Fruit fly (Drosophila melanogaster): Measurements from ENCODE around the gene cad.

Gene cad

dm6 chr2L:20759809-20760485, 10.6 kb upstream of the cad start (continued):
- TF ChIP-seq H15 (GFP tag; IDR thresholded peaks at IDR 0.05) (0 out of 3 replicates have a peak, but pooled peaks have one; percentile 28), CTCF (GFP tag; optimal IDR thresholded peaks at IDR 0.05) (no peak), CG17361 (GFP tag; IDR thresholded peaks at IDR 0.05) (0 out of 3 replicates have a peak, but pooled peaks have one; percentile 9), amos (GFP tag; IDR thresholded peaks at IDR 0.05; ENCODE audit: partially characterized antibody) (no peak), sna (GFP tag; IDR thresholded peaks at IDR 0.05; ENCODE audit: partially characterized antibody) (no peak), al (GFP tag; IDR thresholded peaks at IDR 0.05) (0 out of 2 replicates have a peak, but pooled peaks have one; percentile 23), bigmax (GFP tag; optimal IDR thresholded peaks at IDR 0.05) (no peak), CHES-1-like (GFP tag; optimal IDR thresholded peaks at IDR 0.05) (no peak), chinmo (GFP tag; IDR thresholded peaks at IDR 0.05; ENCODE audit: partially characterized antibody) (no peak), yki (optimal IDR thresholded peaks at IDR 0.05) (no peak), CG8924 (tag; optimal IDR thresholded peaks at IDR 0.05) (peak; percentile 61), CG12659 (GFP tag; optimal IDR thresholded peaks at IDR 0.05) (peak; percentile 21), CG12155 (GFP tag; optimal IDR thresholded peaks at IDR 0.05) (no peak), Mes4 (GFP tag; optimal IDR thresholded peaks at IDR 0.05) (no peak), CG30020 (tag; optimal IDR thresholded peaks at IDR 0.05) (peak; percentile 13), CG8944 (GFP tag; optimal IDR thresholded peaks at IDR 0.05) (no peak), Asciz (GFP tag; optimal IDR thresholded peaks at IDR 0.05) (peak; percentile 39), Elba2 (GFP tag; optimal IDR thresholded peaks at IDR 0.05) (no peak), CG4617 (GFP tag; optimal IDR thresholded peaks at IDR 0.05; ENCODE audit: borderline replicate concordance) (no peak), Hr78 (GFP tag; optimal IDR thresholded peaks at IDR 0.05) (no peak), CG2116 (GFP tag; optimal IDR thresholded peaks at IDR 0.05) (no peak), Myb (GFP tag; optimal IDR thresholded peaks at IDR 0.05) (no peak), gcm2 (GFP tag; optimal IDR thresholded peaks at IDR 0.05) (no peak), Nf-YB (GFP tag; optimal IDR thresholded peaks at IDR 0.05) (peak; percentile 27), Aef1 (GFP tag; IDR thresholded peaks at IDR 0.05) (peak; percentile 31; the same call in 1 of the 3 replicates), CG2678 (tag; optimal IDR thresholded peaks at IDR 0.05) (peak; percentile 76), CG9609 (GFP tag; optimal IDR thresholded peaks at IDR 0.05) (no peak), ase (GFP tag; IDR thresholded peaks at IDR 0.05) (0 out of 3 replicates have a peak, but pooled peaks have one; percentile 50), CG16813 (GFP tag; IDR thresholded peaks at IDR 0.05; ENCODE audit: partially characterized antibody) (no peak), CG6254 (GFP tag; optimal IDR thresholded peaks at IDR 0.05) (peak; percentile 12), Nf-YA (GFP tag; IDR thresholded peaks at IDR 0.05) (no peak), toy (GFP tag; IDR thresholded peaks at IDR 0.05) (no peak), fd102C (GFP tag; optimal IDR thresholded peaks at IDR 0.05) (no peak), run (tag; optimal IDR thresholded peaks at IDR 0.05) (no peak), CG8290 (GFP tag; optimal IDR thresholded peaks at IDR 0.05) (no peak), CG8290 (tag; optimal IDR thresholded peaks at IDR 0.05) (no peak), CG7357 (GFP tag; IDR thresholded peaks at IDR 0.05) (no peak), br (optimal IDR thresholded peaks at IDR 0.05) (no peak), dysf (GFP tag; IDR thresholded peaks at IDR 0.05) (peak; percentile 67), pb (GFP tag; optimal IDR thresholded peaks at IDR 0.05) (no peak), so (GFP tag; IDR thresholded peaks at IDR 0.05) (no peak), CG8089 (GFP tag; optimal IDR thresholded peaks at IDR 0.05) (no peak), CG13624 (GFP tag; optimal IDR thresholded peaks at IDR 0.05) (no peak), hth (optimal IDR thresholded peaks at IDR 0.05) (no peak), CG14441 (GFP tag; IDR thresholded peaks at IDR 0.05) (no peak), fu2 (GFP tag; optimal IDR thresholded peaks at IDR 0.05) (no peak), Jarid2 (GFP tag; optimal IDR thresholded peaks at IDR 0.05) (no peak), CG30431 (GFP tag; optimal IDR thresholded peaks at IDR 0.05) (no peak), lab (GFP tag; optimal IDR thresholded peaks at IDR 0.05) (peak; percentile 54), Bteb2 (GFP tag; optimal IDR thresholded peaks at IDR 0.05) (no peak), dmrt99B (tag; optimal IDR thresholded peaks at IDR 0.05) (peak; percentile 75), E2f1 (GFP tag; IDR thresholded peaks at IDR 0.05) (0 out of 2 replicates have a peak, but pooled peaks have one; percentile 8)

Data from whole organism, embryonic.